Worm (Caenorhabditis elegans) whole organism, L4 larva: ENCODE results near the gene csb-1.

Source experiments
- F49E8.2 ChIP-seq: sonication (generic microtip); optimal IDR thresholded peaks from 2 replicates; lab custom pipeline; 2016; ENCODE audit warnings: missing compliant biosample characterization, mild to moderate bottlenecking, missing genetic modification characterization, borderline replicate concordance
- R02D3.7 ChIP-seq: fragments of 150-350 bp; sonication (generic microtip); optimal IDR thresholded peaks from 3 replicates; lab custom pipeline; 2014; ENCODE audit warnings: missing biosample characterization, missing genetic modification characterization
- T20F7.1 ChIP-seq: fragments of 200-800 bp; sonication (Bioruptor generic); optimal IDR thresholded peaks from 2 replicates; lab custom pipeline; 2018; ENCODE audit warnings: mild to moderate bottlenecking, missing genetic modification characterization, missing compliant biosample characterization
- T26A8.4 ChIP-seq: fragments of 200-800 bp; sonication (Bioruptor generic); IDR thresholded peaks from 2 replicates; pipeline ENCODE4 v1.3.6; 2022; ENCODE audit warnings: missing genetic modification characterization, missing compliant biosample characterization
- ZK546.5 ChIP-seq, 2 experiments: sonication (generic microtip); optimal IDR thresholded peaks; 2 replicates each; lab custom pipeline; 2017; ENCODE audit warnings: missing biosample characterization in 2 of 2, missing genetic modification characterization in 2 of 2
- ama-1 ChIP-seq: fragments of 150-350 bp; optimal IDR thresholded peaks from 2 replicates; lab custom pipeline; 2014; ENCODE audit warnings: inconsistent platforms, mixed read lengths
- ceh-44 ChIP-seq: fragments of 200-800 bp; sonication (Bioruptor generic); IDR thresholded peaks from 2 replicates; pipeline ENCODE4 v1.3.6; 2022; ENCODE audit warnings: missing genetic modification reagents, missing genetic modification characterization, missing compliant biosample characterization
- ceh-82 ChIP-seq: sonication (generic microtip); optimal IDR thresholded peaks from 2 replicates; lab custom pipeline; 2017; ENCODE audit warnings: missing biosample characterization, missing genetic modification characterization
- jun-1 ChIP-seq: fragments of 150-350 bp; optimal IDR thresholded peaks from 2 replicates; lab custom pipeline; 2014; ENCODE audit warnings: missing biosample characterization, missing genetic modification reagents, missing genetic modification characterization
- nhr-76 ChIP-seq: fragments of 150-350 bp; optimal IDR thresholded peaks from 2 replicates; lab custom pipeline; 2014; ENCODE audit warnings: missing biosample characterization, missing genetic modification characterization
- skn-1 ChIP-seq: fragments of 150-350 bp; optimal IDR thresholded peaks from 2 replicates; lab custom pipeline; 2014; ENCODE audit warnings: missing biosample characterization, missing genetic modification characterization
- unc-39 ChIP-seq: sonication (generic microtip); optimal IDR thresholded peaks from 2 replicates; lab custom pipeline; 2017; ENCODE audit warnings: missing biosample characterization, missing genetic modification characterization
- zag-1 ChIP-seq: fragments of 150-350 bp; optimal IDR thresholded peaks from 2 replicates; lab custom pipeline; 2014; ENCODE audit warnings: missing biosample characterization, missing genetic modification characterization
- zip-2 ChIP-seq: fragments of 150-350 bp; optimal IDR thresholded peaks from 2 replicates; lab custom pipeline; 2014; ENCODE audit warnings: missing biosample characterization, missing genetic modification characterization

DNA sequence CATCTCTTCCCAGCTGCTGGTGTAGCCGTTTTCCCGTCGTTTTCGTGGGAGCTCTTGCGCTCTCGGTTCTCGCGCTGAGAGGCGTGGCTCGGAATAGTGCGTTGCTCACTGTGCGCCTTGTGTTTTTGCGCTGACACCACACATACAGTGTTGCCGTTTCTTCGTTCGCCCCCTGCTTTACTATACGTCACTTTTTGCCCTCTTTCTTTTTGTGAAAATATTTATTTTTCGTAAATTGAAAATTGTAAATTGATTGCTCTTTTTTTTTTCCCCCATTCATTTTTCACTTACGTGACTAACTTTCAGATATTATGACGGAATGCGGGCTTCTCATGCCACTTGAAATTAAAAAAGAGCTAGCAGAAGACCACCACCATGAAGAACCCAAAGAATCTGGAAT, 13.1 kb upstream of the csb-1 start, which contains the start of gene gmeb-2:
- TF ChIP-seq zag-1 (tag; lab: Kevin White, UChicago) = no peak
- no peak for TF ChIP-seq zip-2 (tag; lab: Kevin White, UChicago)
- no peak for TF ChIP-seq jun-1 (tag; lab: Kevin White, UChicago)
- TF ChIP-seq R02D3.7 = no peak
- TF ChIP-seq skn-1 (tag; lab: Kevin White, UChicago) = no peak
- TF ChIP-seq ceh-44 = no peak
- no peak for TF ChIP-seq ama-1
- no peak for TF ChIP-seq ceh-82 (tag; lab: Kevin White, UChicago)
- no peak for TF ChIP-seq unc-39 (tag; lab: Kevin White, UChicago)
- no peak for TF ChIP-seq F49E8.2 (tag; lab: Kevin White, UChicago)
- TF ChIP-seq nhr-76 (tag; lab: Kevin White, UChicago) = no peak
- no peak for TF ChIP-seq T20F7.1 (GFP tag; lab: Kevin White, UChicago)
- TF ChIP-seq ZK546.5 (tag; optimal IDR thresholded peaks at IDR 0.05; lab: Kevin White, UChicago) = no peak
- no peak for TF ChIP-seq T26A8.4 (GFP tag; lab: Robert Waterston, UW)
